Fruit fly (Drosophila melanogaster): ENCODE measurements around the gene PLCXD.

The PLCXD gene

DNA sequence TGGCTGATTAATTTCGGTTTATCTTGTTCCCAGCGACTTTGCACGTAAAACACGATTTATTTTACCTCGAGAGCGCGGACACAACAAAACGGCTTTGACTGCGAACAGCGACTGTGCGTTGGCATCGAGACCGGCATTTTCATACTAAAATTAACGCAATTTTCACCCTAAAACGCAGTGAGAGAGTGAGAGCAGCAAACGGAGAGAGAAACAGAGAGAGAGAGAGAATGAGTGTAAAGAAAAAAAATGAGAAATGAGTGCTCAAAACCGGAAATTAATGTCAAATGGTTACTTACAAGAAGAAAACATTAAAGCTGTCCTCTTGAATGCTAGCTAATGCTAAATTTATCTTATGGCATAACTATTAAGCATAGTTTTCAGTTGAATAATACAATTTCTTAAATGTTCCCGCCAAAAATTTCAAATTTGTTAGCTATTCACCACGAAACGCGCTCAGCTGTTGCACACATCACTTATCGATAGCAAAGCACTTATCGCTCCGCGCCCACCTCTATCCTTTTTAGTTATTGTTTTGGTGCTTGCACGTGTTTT is 6.7 kb downstream of the PLCXD start, which contains the start of the genes JhI-21, RpL7-like and CG34164:
JhI-21 (minus strand) TSS at position 206 of the 552 bp plus-strand sequence.
RpL7-like (plus strand) TSS at position 490 of the 552 bp plus-strand sequence.
CG34164 (plus strand) TSS at position 512 of the 552 bp plus-strand sequence.
- TF ChIP-seq kay (GFP tag; ENCODE audit: borderline replicate concordance) (no peak), CG1620 (GFP tag; optimal IDR thresholded peaks at IDR 0.05) (no peak), CG5204 (GFP tag; optimal IDR thresholded peaks at IDR 0.05) (no peak), tj (GFP tag; optimal IDR thresholded peaks at IDR 0.05) (peak; percentile 57), bab1 (GFP tag; optimal IDR thresholded peaks at IDR 0.05) (no peak), pad (GFP tag; optimal IDR thresholded peaks at IDR 0.05) (no peak), CG12768 (GFP tag; optimal IDR thresholded peaks at IDR 0.05) (peak; percentile 4), Clk (GFP tag; optimal IDR thresholded peaks at IDR 0.05) (no peak), Mnt (GFP tag; optimal IDR thresholded peaks at IDR 0.05) (peak; percentile 87), cnc (optimal IDR thresholded peaks at IDR 0.05) (no peak), Crg-1 (GFP tag; optimal IDR thresholded peaks at IDR 0.05) (no peak), CG14711 (tag; optimal IDR thresholded peaks at IDR 0.05) (no peak)

DNA sequence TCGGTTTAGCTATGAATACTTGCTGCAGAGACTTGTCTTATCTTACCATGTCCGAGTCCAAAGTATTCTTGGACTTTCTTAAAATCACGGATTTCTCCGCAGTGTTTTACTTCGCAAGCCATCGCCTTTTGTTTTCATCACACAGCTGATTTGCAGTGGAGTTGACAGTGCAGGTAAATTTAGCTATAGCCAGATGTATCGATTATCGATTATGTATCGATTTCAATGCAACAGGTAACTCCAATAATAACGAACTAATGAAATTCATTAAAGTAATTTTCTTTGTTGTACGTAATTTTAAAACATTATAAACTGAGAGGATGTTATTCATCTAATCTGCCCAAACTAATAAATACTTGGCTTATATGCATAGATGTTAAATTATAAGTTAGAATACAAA is 13.8 kb downstream of the PLCXD start, which contains the start of gene Rab3-GAP:
Rab3-GAP (minus strand) TSS at position 150 of the 400 bp plus-strand sequence.
- TF ChIP-seq CG7101 (tag; optimal IDR thresholded peaks at IDR 0.05) (peak; percentile 13), bab1 (GFP tag; optimal IDR thresholded peaks at IDR 0.05) (peak; percentile 47), pad (GFP tag; optimal IDR thresholded peaks at IDR 0.05) (no peak), CG11617 (GFP tag; optimal IDR thresholded peaks at IDR 0.05) (peak; percentile 20), CG14711 (tag; optimal IDR thresholded peaks at IDR 0.05) (peak; percentile 29)

DNA sequence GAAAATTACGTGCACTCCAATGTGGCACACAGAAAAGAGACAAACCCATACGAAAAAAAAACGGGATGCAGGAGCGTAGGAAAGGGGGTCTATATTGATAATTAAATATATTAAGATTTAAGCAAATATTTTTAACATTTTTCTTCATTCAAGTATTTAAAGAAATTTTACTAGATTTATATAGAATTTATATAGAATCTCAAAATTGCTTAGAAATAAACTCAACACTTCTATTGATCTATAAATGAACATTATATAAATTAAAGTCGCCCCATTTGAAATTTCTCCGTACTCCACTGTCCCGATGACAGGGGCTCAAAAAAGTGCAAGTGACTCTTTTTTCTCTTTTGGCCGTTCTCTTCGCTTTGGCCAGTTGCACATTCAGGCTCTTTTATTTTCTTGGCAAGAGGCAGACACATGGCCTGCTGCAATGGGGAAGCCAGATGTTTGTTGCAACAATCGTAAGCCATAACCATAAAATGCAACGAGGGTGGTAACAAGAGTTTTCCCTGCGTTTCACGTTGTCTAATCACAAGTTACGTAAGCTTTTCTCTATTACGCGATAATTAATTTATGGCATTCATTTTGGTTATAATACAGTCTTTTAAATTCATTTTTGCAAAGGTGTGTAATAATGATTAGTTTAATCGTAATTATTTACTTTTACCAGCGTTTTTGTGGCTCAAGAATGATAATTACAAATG is 16.6 kb downstream of the PLCXD start:
- TF ChIP-seq CG7045 (GFP tag; optimal IDR thresholded peaks at IDR 0.05): peak; percentile 19
- TF ChIP-seq CG7101 (tag; optimal IDR thresholded peaks at IDR 0.05): peak; percentile 51
- TF ChIP-seq CG14711 (tag; optimal IDR thresholded peaks at IDR 0.05): peak; percentile 34
- no peak for TF ChIP-seq tj (GFP tag; optimal IDR thresholded peaks at IDR 0.05)
- peak; percentile 64 for TF ChIP-seq CG33017 (tag; optimal IDR thresholded peaks at IDR 0.05)
- TF ChIP-seq CG12768 (GFP tag; optimal IDR thresholded peaks at IDR 0.05): peak; percentile 15
- no peak for TF ChIP-seq Crg-1 (GFP tag; optimal IDR thresholded peaks at IDR 0.05)
- peak; percentile 29 for TF ChIP-seq CG11617 (GFP tag; optimal IDR thresholded peaks at IDR 0.05)

DNA sequence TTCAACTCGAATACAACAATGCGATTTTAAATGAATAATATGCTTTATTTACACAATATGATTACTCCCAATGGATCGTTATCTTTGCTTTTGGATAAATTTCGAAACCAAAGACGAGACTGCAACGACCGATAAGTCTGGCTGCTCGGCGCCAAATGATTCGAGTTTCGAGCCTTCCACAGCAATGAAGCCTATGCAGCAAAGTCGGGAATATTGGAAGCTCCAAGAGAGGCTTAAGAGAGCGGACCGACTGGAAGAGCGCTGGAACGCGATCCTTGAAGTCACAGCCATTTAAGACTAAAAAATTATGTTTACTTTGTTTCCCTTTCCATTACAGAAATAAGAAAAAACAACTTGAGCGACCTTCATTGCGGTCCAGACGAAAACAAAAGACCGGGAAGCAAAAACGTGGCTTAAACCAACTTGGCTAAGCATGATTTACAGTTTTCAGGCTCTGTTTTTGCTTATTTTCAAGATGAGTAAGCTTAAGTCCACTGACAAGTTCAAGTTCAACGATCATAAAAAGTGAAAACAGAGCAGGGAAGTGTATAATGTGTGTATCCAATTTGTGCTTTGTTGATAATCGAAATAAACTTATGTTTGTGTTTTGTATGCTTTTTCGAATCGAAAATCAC is 17.5 kb downstream of the PLCXD start, which contains the start of gene firl:
firl (minus strand) TSS at position 159 of the 635 bp plus-strand sequence.
- no peak for TF ChIP-seq Crg-1 (GFP tag; optimal IDR thresholded peaks at IDR 0.05)
- TF ChIP-seq pad (GFP tag; optimal IDR thresholded peaks at IDR 0.05): no peak
- no peak for TF ChIP-seq Mnt (GFP tag; optimal IDR thresholded peaks at IDR 0.05)
- TF ChIP-seq kay (GFP tag; ENCODE audit: borderline replicate concordance): no peak
- no peak for TF ChIP-seq cnc (optimal IDR thresholded peaks at IDR 0.05)
- TF ChIP-seq CG33017 (tag; optimal IDR thresholded peaks at IDR 0.05): no peak
- TF ChIP-seq CG12768 (GFP tag; optimal IDR thresholded peaks at IDR 0.05): no peak
- TF ChIP-seq CG14711 (tag; optimal IDR thresholded peaks at IDR 0.05): no peak
- no peak for TF ChIP-seq Hr96 (GFP tag; optimal IDR thresholded peaks at IDR 0.05)
- no peak for TF ChIP-seq tj (GFP tag; optimal IDR thresholded peaks at IDR 0.05)
- no peak for TF ChIP-seq bab1 (GFP tag; optimal IDR thresholded peaks at IDR 0.05)

DNA sequence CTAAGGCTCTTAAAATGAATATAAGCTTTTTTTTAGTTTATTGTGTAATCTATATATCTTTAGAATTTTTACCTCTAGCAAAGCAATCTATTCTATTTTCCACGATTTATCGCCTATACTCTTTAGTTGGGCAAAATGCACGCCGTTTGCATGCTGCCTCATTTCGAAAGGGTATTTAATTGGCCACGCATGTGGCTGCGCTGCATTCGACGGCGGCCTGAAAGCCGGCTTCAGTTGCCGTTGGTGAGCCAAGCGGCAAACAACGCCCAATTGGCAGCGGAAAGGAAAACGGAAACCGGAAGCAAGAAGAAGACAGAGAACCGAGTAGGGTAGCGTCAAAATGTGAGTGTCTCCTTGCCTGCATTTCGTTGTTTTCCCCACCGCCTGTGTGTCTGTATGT is 26.6 kb downstream of the PLCXD start, which contains the start of gene CG14947:
CG14947 (plus strand) TSS at position 251 of the 400 bp plus-strand sequence.
- no peak for TF ChIP-seq Hr96 (GFP tag; optimal IDR thresholded peaks at IDR 0.05)

DNA sequence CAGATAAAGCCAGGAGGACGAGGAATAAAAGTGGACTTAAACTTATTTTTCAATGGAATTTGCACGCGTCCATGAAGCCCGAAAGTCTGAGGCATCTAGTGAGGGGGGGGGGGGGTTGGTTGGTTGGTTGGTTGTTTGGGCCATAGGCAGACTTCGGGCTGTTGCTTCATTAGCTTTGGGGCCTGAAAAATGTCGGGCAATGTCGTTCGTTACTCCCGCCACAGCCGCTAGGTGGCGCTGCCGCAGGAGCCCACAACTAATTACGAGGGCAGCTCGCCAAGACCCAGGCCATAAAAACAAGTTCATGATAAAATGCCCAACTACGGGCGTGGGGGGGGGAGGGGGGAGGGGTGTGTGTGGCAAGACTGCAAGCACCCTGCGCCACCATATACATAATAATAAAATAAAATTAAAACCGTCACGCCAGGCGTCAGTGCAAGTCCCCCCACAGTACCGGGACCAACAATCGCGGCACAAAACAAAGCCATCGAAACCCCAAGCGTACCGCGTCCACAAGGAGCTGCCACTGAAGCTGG is 29.0 kb downstream of the PLCXD start:
- TF ChIP-seq Mnt (GFP tag; optimal IDR thresholded peaks at IDR 0.05): no peak
- TF ChIP-seq CG5204 (GFP tag; optimal IDR thresholded peaks at IDR 0.05): no peak
- no peak for TF ChIP-seq CG7045 (GFP tag; optimal IDR thresholded peaks at IDR 0.05)
- TF ChIP-seq CG33017 (tag; optimal IDR thresholded peaks at IDR 0.05): no peak
- TF ChIP-seq ovo (GFP tag; optimal IDR thresholded peaks at IDR 0.05): no peak
- TF ChIP-seq tj (GFP tag; optimal IDR thresholded peaks at IDR 0.05): no peak
- TF ChIP-seq cnc (optimal IDR thresholded peaks at IDR 0.05): no peak
- no peak for TF ChIP-seq CG14711 (tag; optimal IDR thresholded peaks at IDR 0.05)
- no peak for TF ChIP-seq toe (GFP tag; optimal IDR thresholded peaks at IDR 0.05)
- no peak for TF ChIP-seq Crg-1 (GFP tag; optimal IDR thresholded peaks at IDR 0.05)
- no peak for TF ChIP-seq Hr96 (GFP tag; optimal IDR thresholded peaks at IDR 0.05)
- no peak for TF ChIP-seq CG12768 (GFP tag; optimal IDR thresholded peaks at IDR 0.05)

DNA sequence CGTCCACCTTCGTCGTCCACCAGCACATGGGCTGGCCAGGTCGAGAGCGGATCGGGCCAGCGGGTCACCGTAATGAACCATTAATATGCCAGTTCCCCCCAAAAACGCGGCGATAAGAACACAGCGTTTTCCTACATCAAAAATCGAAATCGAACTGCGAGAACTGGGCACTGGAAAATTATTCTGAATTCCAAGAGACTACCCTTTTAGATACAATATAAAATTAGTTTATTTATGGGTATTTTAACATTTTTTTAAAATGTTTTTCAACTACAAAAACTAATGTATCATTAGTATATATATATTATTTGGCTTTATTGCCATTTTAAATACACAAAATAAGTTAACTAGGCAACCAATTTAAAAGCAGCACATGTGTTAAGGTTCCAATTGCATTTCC is 29.5 kb downstream of the PLCXD start:
- no peak for TF ChIP-seq CG7101 (tag; optimal IDR thresholded peaks at IDR 0.05)
- no peak for TF ChIP-seq CG5204 (GFP tag; optimal IDR thresholded peaks at IDR 0.05)
- no peak for TF ChIP-seq Clk (GFP tag; optimal IDR thresholded peaks at IDR 0.05)
- TF ChIP-seq CG7045 (GFP tag; optimal IDR thresholded peaks at IDR 0.05): no peak
- TF ChIP-seq cic (GFP tag; optimal IDR thresholded peaks at IDR 0.05): no peak
- TF ChIP-seq Hr96 (GFP tag; optimal IDR thresholded peaks at IDR 0.05): no peak
- TF ChIP-seq kay (GFP tag; ENCODE audit: borderline replicate concordance): no peak
- TF ChIP-seq CG1620 (GFP tag; optimal IDR thresholded peaks at IDR 0.05): no peak
- no peak for TF ChIP-seq toe (GFP tag; optimal IDR thresholded peaks at IDR 0.05)
- no peak for TF ChIP-seq CG14711 (tag; optimal IDR thresholded peaks at IDR 0.05)
- no peak for TF ChIP-seq tj (GFP tag; optimal IDR thresholded peaks at IDR 0.05)
- TF ChIP-seq ovo (GFP tag; optimal IDR thresholded peaks at IDR 0.05): no peak
- TF ChIP-seq CG33017 (tag; optimal IDR thresholded peaks at IDR 0.05): no peak
- TF ChIP-seq CG11617 (GFP tag; optimal IDR thresholded peaks at IDR 0.05): no peak
- TF ChIP-seq Mnt (GFP tag; optimal IDR thresholded peaks at IDR 0.05): no peak
- TF ChIP-seq CG12768 (GFP tag; optimal IDR thresholded peaks at IDR 0.05): no peak
- no peak for TF ChIP-seq Crg-1 (GFP tag; optimal IDR thresholded peaks at IDR 0.05)
- TF ChIP-seq pad (GFP tag; optimal IDR thresholded peaks at IDR 0.05): no peak
